Fruit fly (Drosophila melanogaster) whole organism, embryonic: Measurements from ENCODE around the gene CG6168.

Source experiments
- Awh ChIP-seq: fragments of 200-800 bp; sonication (Bioruptor generic); IDR thresholded peaks from 2 replicates; pipeline ENCODE4, ENCODE4 v1.3.6; 2022; ENCODE audit warnings: missing biosample characterization, missing genetic modification characterization
- Bgb ChIP-seq: fragments of 200-800 bp; sonication (Bioruptor generic); IDR thresholded peaks from 2 replicates; pipeline ENCODE4 v1.3.6; 2022; ENCODE audit warnings: missing biosample characterization, missing genetic modification characterization; ENCODE audit not compliant: partially characterized antibody
- C15 ChIP-seq: fragments of 200-800 bp; sonication (Bioruptor generic); IDR thresholded peaks from 3 replicates; pipeline ENCODE4 v1.3.6; 2022; ENCODE audit warnings: missing biosample characterization, missing genetic modification characterization
- CG10274 ChIP-seq: fragments of 200-800 bp; sonication (Bioruptor generic); optimal IDR thresholded peaks from 3 replicates; lab custom pipeline; 2017; ENCODE audit warnings: missing biosample characterization, mild to moderate bottlenecking, missing genetic modification characterization
- CG12071 ChIP-seq: fragments of 200-800 bp; sonication (Bioruptor generic); optimal IDR thresholded peaks from 3 replicates; lab custom pipeline; 2018; ENCODE audit warnings: missing biosample characterization, mild to moderate bottlenecking, missing genetic modification characterization
- CG13424 ChIP-seq: fragments of 200-800 bp; sonication (Bioruptor generic); optimal IDR thresholded peaks from 2 replicates; lab custom pipeline; 2019; ENCODE audit warnings: missing biosample characterization, mild to moderate bottlenecking, missing genetic modification characterization, moderate library complexity
- CG15011 ChIP-seq: fragments of 200-800 bp; sonication (Bioruptor generic); optimal IDR thresholded peaks from 3 replicates; lab custom pipeline; 2018; ENCODE audit warnings: missing biosample characterization, mild to moderate bottlenecking, missing genetic modification characterization
- CG15073 ChIP-seq: fragments of 200-800 bp; sonication (Bioruptor generic); optimal IDR thresholded peaks from 2 replicates; lab custom pipeline; 2016; ENCODE audit warnings: missing biosample characterization, missing genetic modification characterization
- CG15514 ChIP-seq: fragments of 200-800 bp; sonication (Bioruptor generic); optimal IDR thresholded peaks from 3 replicates; lab custom pipeline; 2017; ENCODE audit warnings: missing biosample characterization, missing genetic modification characterization, mild to moderate bottlenecking, moderate library complexity, missing genetic modification reagents
- CG2116 ChIP-seq: fragments of 200-800 bp; sonication (Bioruptor generic); optimal IDR thresholded peaks from 3 replicates; lab custom pipeline; 2018; ENCODE audit warnings: missing biosample characterization, mild to moderate bottlenecking, missing genetic modification characterization
- CG2889 ChIP-seq: fragments of 200-800 bp; sonication (Bioruptor generic); IDR thresholded peaks from 3 replicates; pipeline ENCODE4 v1.3.6; 2022; ENCODE audit warnings: missing biosample characterization, missing genetic modification characterization
- CG3163 ChIP-seq: fragments of 200-800 bp; sonication (Bioruptor generic); optimal IDR thresholded peaks from 3 replicates; lab custom pipeline; 2016; ENCODE audit warnings: missing biosample characterization, missing genetic modification characterization
- CG3281 ChIP-seq: fragments of 200-800 bp; sonication (Bioruptor generic); optimal IDR thresholded peaks from 3 replicates; lab custom pipeline; 2017; ENCODE audit warnings: missing biosample characterization, mild to moderate bottlenecking, missing genetic modification characterization
- CG42726 ChIP-seq: fragments of 200-800 bp; sonication (Bioruptor generic); IDR thresholded peaks from 2 replicates; pipeline ENCODE4 v1.3.6; 2022; ENCODE audit warnings: missing biosample characterization, missing genetic modification characterization; ENCODE audit not compliant: partially characterized antibody
- CG6854 ChIP-seq: fragments of 200-800 bp; sonication (Bioruptor generic); optimal IDR thresholded peaks from 3 replicates; lab custom pipeline; 2017; ENCODE audit warnings: missing biosample characterization, mild to moderate bottlenecking, missing genetic modification characterization
- CG7556 ChIP-seq: fragments of 200-800 bp; sonication (Bioruptor generic); optimal IDR thresholded peaks from 2 replicates; lab custom pipeline; 2017; ENCODE audit warnings: missing biosample characterization, mild to moderate bottlenecking, missing genetic modification characterization
- CG7987 ChIP-seq: fragments of 200-800 bp; sonication (Bioruptor generic); optimal IDR thresholded peaks from 2 replicates; lab custom pipeline; 2018; ENCODE audit warnings: missing biosample characterization, mild to moderate bottlenecking, missing genetic modification characterization, moderate library complexity
- CG8290 ChIP-seq, 3 experiments: fragments of 200-800 bp; sonication (Bioruptor generic); optimal IDR thresholded peaks; 2 replicates each; lab custom pipeline; 2016 to 2019; ENCODE audit warnings: missing biosample characterization in 3 of 3, missing genetic modification characterization in 3 of 3, mild to moderate bottlenecking in 2 of 3, moderate library complexity in 1 of 3
- CG9609 ChIP-seq: fragments of 200-800 bp; sonication (Bioruptor generic); optimal IDR thresholded peaks from 3 replicates; lab custom pipeline; 2016; ENCODE audit warnings: missing biosample characterization, missing genetic modification characterization
- Deaf1 ChIP-seq: fragments of 200-800 bp; optimal IDR thresholded peaks from 3 replicates; lab custom pipeline; 2019; ENCODE audit warnings: missing biosample characterization, mild to moderate bottlenecking, missing genetic modification characterization, moderate library complexity
- Dek ChIP-seq: fragments of 200-800 bp; sonication (Bioruptor generic); optimal IDR thresholded peaks from 3 replicates; lab custom pipeline; 2019; ENCODE audit warnings: missing biosample characterization, mild to moderate bottlenecking, missing genetic modification characterization, moderate library complexity
- Dfd ChIP-seq, 2 experiments: fragments of >200 bp; optimal IDR thresholded peaks; 2 replicates each; lab custom pipeline; 2017; ENCODE audit warnings: missing biosample characterization in 2 of 2, missing genetic modification characterization in 2 of 2
- Dref ChIP-seq: fragments of 200-800 bp; sonication (Bioruptor generic); IDR thresholded peaks from 2 replicates; pipeline ENCODE4 v1.3.6; 2022; ENCODE audit warnings: missing biosample characterization, missing genetic modification characterization
- Gug ChIP-seq: fragments of 200-800 bp; sonication (Bioruptor generic); IDR thresholded peaks from 4 replicates; pipeline ENCODE4 v1.3.6; 2022; ENCODE audit warnings: missing biosample characterization, missing genetic modification characterization
- HmgD ChIP-seq: fragments of 200-800 bp; sonication (Bioruptor generic); optimal IDR thresholded peaks from 3 replicates; lab custom pipeline; 2016; ENCODE audit warnings: missing biosample characterization, missing genetic modification characterization
- Nf-YB ChIP-seq: fragments of 200-800 bp; sonication (Bioruptor generic); optimal IDR thresholded peaks from 3 replicates; lab custom pipeline; 2019; ENCODE audit warnings: missing biosample characterization, mild to moderate bottlenecking, missing genetic modification characterization, moderate library complexity
- Oli ChIP-seq: fragments of 200-800 bp; sonication (Bioruptor generic); optimal IDR thresholded peaks from 2 replicates; lab custom pipeline; 2018; ENCODE audit warnings: missing biosample characterization, mild to moderate bottlenecking, missing genetic modification characterization, moderate library complexity
- Ptx1 ChIP-seq: fragments of 200-800 bp; sonication (Bioruptor generic); IDR thresholded peaks from 2 replicates; pipeline ENCODE4 v1.3.6; 2022; ENCODE audit warnings: missing biosample characterization, missing genetic modification characterization
- Trl ChIP-seq, 3 experiments: fragments of >200 bp in 2 of 3; fragments of 200-800 bp in 1 of 3; sonication (Bioruptor generic) in 1 of 3; optimal IDR thresholded peaks; 2 replicates in 1 of 3; 3 replicates in 2 of 3; lab custom pipeline; 2016 to 2017; ENCODE audit warnings: missing biosample characterization in 1 of 3, missing genetic modification characterization in 1 of 3
- az2 ChIP-seq: fragments of 200-800 bp; sonication (Bioruptor generic); optimal IDR thresholded peaks from 3 replicates; lab custom pipeline; 2016; ENCODE audit warnings: missing biosample characterization, missing genetic modification characterization
- cg ChIP-seq: fragments of 200-800 bp; sonication (Bioruptor generic); optimal IDR thresholded peaks from 3 replicates; lab custom pipeline; 2019; ENCODE audit warnings: missing biosample characterization, mild to moderate bottlenecking, missing genetic modification characterization, moderate library complexity
- crp ChIP-seq, 2 experiments: fragments of 200-800 bp; sonication (Bioruptor generic); optimal IDR thresholded peaks; 2 replicates in 1 of 2; 3 replicates in 1 of 2; lab custom pipeline; 2017; ENCODE audit warnings: missing biosample characterization in 2 of 2, missing genetic modification characterization in 2 of 2, mild to moderate bottlenecking in 1 of 2, moderate library complexity in 1 of 2
- da ChIP-seq: fragments of 200-800 bp; sonication (Bioruptor generic); optimal IDR thresholded peaks from 2 replicates; lab custom pipeline; 2016; ENCODE audit warnings: missing biosample characterization, missing genetic modification characterization
- ems ChIP-seq: fragments of 200-800 bp; sonication (Bioruptor generic); optimal IDR thresholded peaks from 3 replicates; lab custom pipeline; 2016; ENCODE audit warnings: missing biosample characterization, missing genetic modification characterization
- exex ChIP-seq: fragments of 200-800 bp; sonication (Bioruptor generic); optimal IDR thresholded peaks from 4 replicates; lab custom pipeline; 2018; ENCODE audit warnings: missing biosample characterization, mild to moderate bottlenecking, missing genetic modification characterization, moderate library complexity
- eyg ChIP-seq: fragments of 200-800 bp; sonication (Bioruptor generic); optimal IDR thresholded peaks from 3 replicates; lab custom pipeline; 2016; ENCODE audit warnings: missing biosample characterization, missing genetic modification characterization
- gsb ChIP-seq: fragments of 200-800 bp; sonication (Bioruptor generic); IDR thresholded peaks from 2 replicates; pipeline ENCODE4 v1.3.6; 2022; ENCODE audit warnings: missing biosample characterization, missing genetic modification characterization
- inv ChIP-seq: fragments of 200-800 bp; sonication (Bioruptor generic); IDR thresholded peaks from 2 replicates; pipeline ENCODE4 v1.3.6; 2022; ENCODE audit warnings: missing biosample characterization, missing genetic modification characterization; ENCODE audit not compliant: partially characterized antibody
- nau ChIP-seq: fragments of 200-800 bp; sonication (Bioruptor generic); optimal IDR thresholded peaks from 3 replicates; lab custom pipeline; 2017; ENCODE audit warnings: missing biosample characterization, mild to moderate bottlenecking, missing genetic modification characterization, missing genetic modification reagents
- org-1 ChIP-seq: fragments of 200-800 bp; sonication (Bioruptor generic); optimal IDR thresholded peaks from 2 replicates; lab custom pipeline; 2017; ENCODE audit warnings: missing biosample characterization, missing genetic modification characterization
- otp ChIP-seq: fragments of 200-800 bp; sonication (Bioruptor generic); IDR thresholded peaks from 3 replicates; pipeline ENCODE4, ENCODE4 v1.3.6; 2022; ENCODE audit warnings: missing biosample characterization, missing genetic modification characterization
- pho ChIP-seq: fragments of 200-800 bp; sonication (Bioruptor generic); optimal IDR thresholded peaks from 2 replicates; lab custom pipeline; 2016; ENCODE audit warnings: missing biosample characterization, missing genetic modification characterization
- pita ChIP-seq: fragments of 200-800 bp; sonication (Bioruptor generic); optimal IDR thresholded peaks from 2 replicates; lab custom pipeline; 2017; ENCODE audit warnings: missing biosample characterization, mild to moderate bottlenecking, missing genetic modification characterization
- pum ChIP-seq: fragments of 200-800 bp; sonication (Bioruptor generic); optimal IDR thresholded peaks from 2 replicates; lab custom pipeline; 2016; ENCODE audit warnings: missing biosample characterization, missing genetic modification characterization
- ranshi ChIP-seq: fragments of 200-800 bp; sonication (Bioruptor generic); IDR thresholded peaks from 2 replicates; pipeline ENCODE4 v1.3.6; 2022; ENCODE audit warnings: missing biosample characterization, missing genetic modification characterization
- sc ChIP-seq, 3 experiments: fragments of >200 bp in 2 of 3; fragments of 200-800 bp in 1 of 3; sonication (Bioruptor generic) in 1 of 3; optimal IDR thresholded peaks; 2 replicates in 2 of 3; 3 replicates in 1 of 3; lab custom pipeline; 2017; ENCODE audit warnings: mild to moderate bottlenecking in 1 of 3, missing biosample characterization in 1 of 3, missing genetic modification characterization in 1 of 3, missing genetic modification reagents in 1 of 3
- slbo ChIP-seq: fragments of 200-800 bp; sonication (Bioruptor generic); IDR thresholded peaks from 2 replicates; pipeline ENCODE4 v1.3.6; 2022; ENCODE audit warnings: missing biosample characterization, missing genetic modification characterization
- slou ChIP-seq: fragments of 200-800 bp; sonication (Bioruptor generic); optimal IDR thresholded peaks from 3 replicates; lab custom pipeline; 2016; ENCODE audit warnings: missing biosample characterization, missing genetic modification characterization
- unc-4 ChIP-seq: fragments of 200-800 bp; sonication (Bioruptor generic); IDR thresholded peaks from 2 replicates; pipeline ENCODE4 v1.3.6; 2022; ENCODE audit warnings: missing biosample characterization, missing genetic modification characterization; ENCODE audit not compliant: partially characterized antibody

The CG6168 gene

dm6 chr3L:11336094-11336756 is 14.7 kb upstream of the CG6168 start (continued):
- TF ChIP-seq CG13424 = peak; percentile 49
- TF ChIP-seq Nf-YB (GFP tag; lab: Kevin White, UChicago) = peak; percentile 26
- TF ChIP-seq Trl (optimal IDR thresholded peaks at IDR 0.05; lab: Kevin White, UChicago) = no peak
- TF ChIP-seq Trl (GFP tag; optimal IDR thresholded peaks at IDR 0.05; lab: Kevin White, UChicago) = no peak
- TF ChIP-seq slbo (GFP tag; lab: Robert Waterston, UW) = peak; percentile 48
- no peak for TF ChIP-seq Bgb (GFP tag; lab: Robert Waterston, UW)
- TF ChIP-seq Dref (GFP tag; lab: Robert Waterston, UW) = no peak
- no peak for TF ChIP-seq CG7987
- TF ChIP-seq CG42726 (GFP tag; lab: Robert Waterston, UW) = no peak
- TF ChIP-seq Dek = no peak
- no peak for TF ChIP-seq pum (GFP tag; lab: Kevin White, UChicago)
- no peak for TF ChIP-seq CG2889 (GFP tag; lab: Robert Waterston, UW)
- TF ChIP-seq pho = no peak
- no peak for TF ChIP-seq da
- TF ChIP-seq unc-4 (GFP tag; lab: Robert Waterston, UW) = no peak
- TF ChIP-seq cg (GFP tag; lab: Kevin White, UChicago) = no peak
- no peak for TF ChIP-seq CG6854 (GFP tag; lab: Kevin White, UChicago)
- no peak for TF ChIP-seq nau (GFP tag; lab: Kevin White, UChicago)
- TF ChIP-seq CG9609 = no peak
- peak; percentile 53 for TF ChIP-seq az2 (GFP tag; lab: Kevin White, UChicago)
- TF ChIP-seq ranshi (GFP tag; lab: Robert Waterston, UW) = no peak
- TF ChIP-seq HmgD (GFP tag; lab: Kevin White, UChicago) = no peak
- TF ChIP-seq Ptx1 (GFP tag; lab: Robert Waterston, UW) = peak; percentile 53
- no peak for TF ChIP-seq exex
- no peak for TF ChIP-seq CG12071
- no peak for TF ChIP-seq Deaf1 (tag; lab: Kevin White, UChicago)
- TF ChIP-seq Dfd (GFP tag; optimal IDR thresholded peaks at IDR 0.05; lab: Kevin White, UChicago) = no peak
- no peak for TF ChIP-seq pita (GFP tag; lab: Kevin White, UChicago)
- TF ChIP-seq CG15011 = no peak
- no peak for TF ChIP-seq CG15514 (GFP tag; lab: Kevin White, UChicago)
- no peak for TF ChIP-seq otp (GFP tag; lab: Robert Waterston, UW)
- TF ChIP-seq crp (GFP tag; optimal IDR thresholded peaks at IDR 0.05; lab: Kevin White, UChicago) = no peak
- no peak for TF ChIP-seq CG15073
- TF ChIP-seq Awh = no peak
- peak; percentile 3 for TF ChIP-seq CG3281 (GFP tag; lab: Kevin White, UChicago)
- TF ChIP-seq gsb = no peak
- no peak for TF ChIP-seq CG3163 (GFP tag; lab: Kevin White, UChicago)
- no peak for TF ChIP-seq CG8290 (GFP tag; optimal IDR thresholded peaks at IDR 0.05; lab: Kevin White, UChicago)
- no peak for TF ChIP-seq CG8290 (tag; optimal IDR thresholded peaks at IDR 0.05; lab: Kevin White, UChicago)
- TF ChIP-seq CG7556 (GFP tag; lab: Kevin White, UChicago) = peak; percentile 77
- TF ChIP-seq sc (optimal IDR thresholded peaks at IDR 0.05; lab: Kevin White, UChicago) = no peak
- peak; percentile 48 for TF ChIP-seq sc (GFP tag; optimal IDR thresholded peaks at IDR 0.05; lab: Kevin White, UChicago)
- peak; percentile 26; the same call in 1 of the 4 replicates for TF ChIP-seq Gug (GFP tag; lab: Robert Waterston, UW)
- TF ChIP-seq CG10274 = no peak
- TF ChIP-seq Oli (tag; lab: Kevin White, UChicago) = peak; percentile 44
- no peak for TF ChIP-seq C15 (GFP tag; lab: Robert Waterston, UW)
- no peak for TF ChIP-seq slou (GFP tag; lab: Kevin White, UChicago)
- peak; percentile 28 for TF ChIP-seq org-1
- no peak for TF ChIP-seq eyg (GFP tag; lab: Kevin White, UChicago)
- no peak for TF ChIP-seq inv (GFP tag; lab: Robert Waterston, UW)
- TF ChIP-seq ems (GFP tag; lab: Kevin White, UChicago) = no peak
- no peak for TF ChIP-seq CG2116 (GFP tag; lab: Kevin White, UChicago)
